Fruit fly (Drosophila melanogaster) whole organism, embryonic: ENCODE data around the gene Cda5.

Experiments
- Ada2b ChIP-seq: fragments of 200-800 bp; sonication (Bioruptor generic); IDR thresholded peaks from 2 replicates; pipeline ENCODE4 v1.3.6; 2022; ENCODE audit warnings: missing biosample characterization, missing genetic modification characterization
- CG10321 ChIP-seq: fragments of 200-800 bp; sonication (Bioruptor generic); IDR thresholded peaks from 2 replicates; pipeline ENCODE4 v1.3.6; 2022; ENCODE audit warnings: missing biosample characterization, missing genetic modification characterization
- CG10431 ChIP-seq: fragments of 200-800 bp; sonication (Bioruptor generic); optimal IDR thresholded peaks from 3 replicates; lab custom pipeline; 2018; ENCODE audit warnings: missing biosample characterization, mild to moderate bottlenecking, missing genetic modification characterization
- CG10654 ChIP-seq: fragments of 200-800 bp; sonication (Bioruptor generic); optimal IDR thresholded peaks from 2 replicates; lab custom pipeline; 2016; ENCODE audit warnings: missing biosample characterization, missing genetic modification characterization
- CG11504 ChIP-seq: fragments of 200-800 bp; sonication (Bioruptor generic); optimal IDR thresholded peaks from 3 replicates; lab custom pipeline; 2019; ENCODE audit warnings: missing biosample characterization, mild to moderate bottlenecking, missing genetic modification characterization, moderate library complexity
- CG12659 ChIP-seq: fragments of 200-800 bp; sonication (Bioruptor generic); optimal IDR thresholded peaks from 3 replicates; lab custom pipeline; 2017; ENCODE audit warnings: mild to moderate bottlenecking, missing biosample characterization, missing genetic modification reagents, missing genetic modification characterization
- CG13287 ChIP-seq: fragments of 200-800 bp; sonication (Bioruptor generic); IDR thresholded peaks from 2 replicates; pipeline ENCODE4 v1.3.6; 2022; ENCODE audit warnings: missing biosample characterization, missing genetic modification characterization; ENCODE audit not compliant: partially characterized antibody
- CG14441 ChIP-seq: fragments of 200-800 bp; sonication (Bioruptor generic); IDR thresholded peaks from 2 replicates; pipeline ENCODE4 v1.3.6; 2022; ENCODE audit warnings: missing biosample characterization, missing genetic modification characterization
- CG14710 ChIP-seq: fragments of 200-800 bp; sonication (Bioruptor generic); optimal IDR thresholded peaks from 3 replicates; lab custom pipeline; 2019; ENCODE audit warnings: missing biosample characterization, mild to moderate bottlenecking, missing genetic modification characterization, moderate library complexity
- CG1602 ChIP-seq: fragments of 200-800 bp; sonication (Bioruptor generic); optimal IDR thresholded peaks from 3 replicates; lab custom pipeline; 2016; ENCODE audit warnings: missing biosample characterization, missing genetic modification characterization
- CG17328 ChIP-seq: fragments of 200-800 bp; sonication (Bioruptor generic); IDR thresholded peaks from 2 replicates; pipeline ENCODE4 v1.3.6; 2022; ENCODE audit warnings: missing biosample characterization, missing genetic modification characterization
- CG17912 ChIP-seq: fragments of 200-800 bp; sonication (Bioruptor generic); optimal IDR thresholded peaks from 2 replicates; lab custom pipeline; 2018; ENCODE audit warnings: missing biosample characterization, mild to moderate bottlenecking, missing genetic modification characterization
- CG2199 ChIP-seq: fragments of 200-800 bp; sonication (Bioruptor generic); IDR thresholded peaks from 3 replicates; pipeline ENCODE4 v1.3.6; 2022; ENCODE audit warnings: missing biosample characterization, missing genetic modification characterization
- CG30403 ChIP-seq: fragments of 200-800 bp; sonication (Bioruptor generic); optimal IDR thresholded peaks from 3 replicates; lab custom pipeline; 2016; ENCODE audit warnings: missing biosample characterization, missing genetic modification characterization
- CG34422 ChIP-seq: fragments of 200-800 bp; sonication (Bioruptor generic); IDR thresholded peaks from 3 replicates; pipeline ENCODE4 v1.3.6; 2022; ENCODE audit warnings: missing biosample characterization, missing genetic modification characterization
- CG3995 ChIP-seq: fragments of 200-800 bp; sonication (Bioruptor generic); optimal IDR thresholded peaks from 3 replicates; lab custom pipeline; 2016; ENCODE audit warnings: missing biosample characterization, missing genetic modification characterization
- CG7786 ChIP-seq: fragments of 200-800 bp; sonication (Bioruptor generic); optimal IDR thresholded peaks from 2 replicates; lab custom pipeline; 2016; ENCODE audit warnings: missing biosample characterization, missing genetic modification characterization
- CG8388 ChIP-seq: fragments of 200-800 bp; sonication (Bioruptor generic); optimal IDR thresholded peaks from 2 replicates; lab custom pipeline; 2019; ENCODE audit warnings: missing biosample characterization, mild to moderate bottlenecking, missing genetic modification characterization, moderate library complexity
- CG8924 ChIP-seq: fragments of 200-800 bp; optimal IDR thresholded peaks from 3 replicates; lab custom pipeline; 2019; ENCODE audit warnings: missing biosample characterization, mild to moderate bottlenecking, missing genetic modification characterization, moderate library complexity
- CG9437 ChIP-seq: fragments of 200-800 bp; sonication (Bioruptor generic); optimal IDR thresholded peaks from 2 replicates; lab custom pipeline; 2018; ENCODE audit warnings: missing biosample characterization, mild to moderate bottlenecking, missing genetic modification characterization
- CrebB ChIP-seq: fragments of 200-800 bp; sonication (Bioruptor generic); optimal IDR thresholded peaks from 3 replicates; lab custom pipeline; 2018; ENCODE audit warnings: missing biosample characterization, mild to moderate bottlenecking, missing genetic modification characterization
- Dek ChIP-seq: fragments of 200-800 bp; sonication (Bioruptor generic); optimal IDR thresholded peaks from 3 replicates; lab custom pipeline; 2019; ENCODE audit warnings: missing biosample characterization, mild to moderate bottlenecking, missing genetic modification characterization, moderate library complexity
- Dip3 ChIP-seq: fragments of 200-800 bp; sonication (Bioruptor generic); optimal IDR thresholded peaks from 3 replicates; lab custom pipeline; 2016; ENCODE audit warnings: missing biosample characterization, missing genetic modification characterization
- E2f1 ChIP-seq: fragments of 200-800 bp; sonication (Bioruptor generic); IDR thresholded peaks from 2 replicates; pipeline ENCODE4 v1.3.6; 2022; ENCODE audit warnings: missing biosample characterization, missing genetic modification characterization
- HLH4C ChIP-seq: fragments of 200-800 bp; sonication (Bioruptor generic); IDR thresholded peaks from 3 replicates; pipeline ENCODE4 v1.3.6; 2022; ENCODE audit warnings: missing biosample characterization, missing genetic modification characterization; ENCODE audit not compliant: partially characterized antibody
- HmgD ChIP-seq: fragments of 200-800 bp; sonication (Bioruptor generic); optimal IDR thresholded peaks from 3 replicates; lab custom pipeline; 2016; ENCODE audit warnings: missing biosample characterization, missing genetic modification characterization
- Hr39 ChIP-seq: fragments of >200 bp; optimal IDR thresholded peaks from 2 replicates; lab custom pipeline; 2017
- Hr78 ChIP-seq, 2 experiments: fragments of 200-800 bp in 1 of 2; fragments of >200 bp in 1 of 2; sonication (Bioruptor generic) in 1 of 2; optimal IDR thresholded peaks; 2 replicates each; lab custom pipeline; 2017 to 2019; ENCODE audit warnings: missing biosample characterization in 2 of 2, missing genetic modification characterization in 2 of 2, mild to moderate bottlenecking in 1 of 2, moderate library complexity in 1 of 2
- Lhr ChIP-seq: fragments of 200-800 bp; sonication (Bioruptor generic); optimal IDR thresholded peaks from 3 replicates; lab custom pipeline; 2017; ENCODE audit warnings: mild to moderate bottlenecking, missing biosample characterization, missing genetic modification reagents, missing genetic modification characterization
- MBD-R2 ChIP-seq: fragments of 200-800 bp; sonication (Bioruptor generic); IDR thresholded peaks from 2 replicates; pipeline ENCODE4 v1.3.6; 2022; ENCODE audit warnings: missing biosample characterization, missing genetic modification characterization
- MTF-1 ChIP-seq: fragments of 200-800 bp; sonication (Bioruptor generic); optimal IDR thresholded peaks from 2 replicates; lab custom pipeline; 2018; ENCODE audit warnings: missing biosample characterization, mild to moderate bottlenecking, missing genetic modification characterization, borderline replicate concordance
- Mad ChIP-seq: fragments of 200-800 bp; sonication (Bioruptor generic); optimal IDR thresholded peaks from 2 replicates; lab custom pipeline; 2016; ENCODE audit warnings: missing biosample characterization, missing genetic modification characterization
- Nf-YA ChIP-seq: fragments of 200-800 bp; sonication (Bioruptor generic); IDR thresholded peaks from 2 replicates; pipeline ENCODE4 v1.3.6; 2022; ENCODE audit warnings: missing biosample characterization, missing genetic modification characterization
- Opbp ChIP-seq: fragments of 200-800 bp; sonication (Bioruptor generic); IDR thresholded peaks from 3 replicates; pipeline ENCODE4 v1.3.6; 2022; ENCODE audit warnings: missing biosample characterization, missing genetic modification characterization; ENCODE audit not compliant: partially characterized antibody
- Optix ChIP-seq: fragments of 200-800 bp; sonication (Bioruptor generic); IDR thresholded peaks from 3 replicates; pipeline ENCODE4 v1.3.6; 2022; ENCODE audit warnings: missing biosample characterization, missing genetic modification characterization
- Scr ChIP-seq: fragments of 200-800 bp; sonication (Bioruptor generic); IDR thresholded peaks from 2 replicates; pipeline ENCODE4 v1.3.6; 2022; ENCODE audit warnings: missing biosample characterization, missing genetic modification characterization; ENCODE audit not compliant: partially characterized antibody
- Sin3A ChIP-seq: fragments of >200 bp; optimal IDR thresholded peaks from 2 replicates; lab custom pipeline; 2018
- bbx ChIP-seq: fragments of 200-800 bp; sonication (Bioruptor generic); IDR thresholded peaks from 2 replicates; pipeline ENCODE4 v1.3.6; 2022; ENCODE audit warnings: missing biosample characterization, missing genetic modification characterization; ENCODE audit not compliant: partially characterized antibody
- bigmax ChIP-seq: fragments of 200-800 bp; sonication (Bioruptor generic); optimal IDR thresholded peaks from 2 replicates; lab custom pipeline; 2018; ENCODE audit warnings: missing biosample characterization, mild to moderate bottlenecking, missing genetic modification characterization
- chinmo ChIP-seq: fragments of 200-800 bp; sonication (Bioruptor generic); IDR thresholded peaks from 4 replicates; pipeline ENCODE4 v1.3.6; 2022; ENCODE audit warnings: missing biosample characterization, missing genetic modification characterization; ENCODE audit not compliant: partially characterized antibody
- corto ChIP-seq: fragments of 200-800 bp; sonication (Bioruptor generic); optimal IDR thresholded peaks from 2 replicates; lab custom pipeline; 2016; ENCODE audit warnings: missing biosample characterization, mild to moderate bottlenecking, missing genetic modification characterization, moderate library complexity
- emc ChIP-seq: fragments of 200-800 bp; sonication (Bioruptor generic); optimal IDR thresholded peaks from 2 replicates; lab custom pipeline; 2016; ENCODE audit warnings: missing biosample characterization, missing genetic modification characterization
- gem ChIP-seq: fragments of 200-800 bp; sonication (Bioruptor generic); optimal IDR thresholded peaks from 2 replicates; lab custom pipeline; 2019; ENCODE audit warnings: missing biosample characterization, mild to moderate bottlenecking, missing genetic modification characterization, moderate library complexity
- hth ChIP-seq: fragments of >200 bp; optimal IDR thresholded peaks from 2 replicates; lab custom pipeline; 2017; ENCODE audit warnings: inconsistent platforms
- ind ChIP-seq: fragments of 200-800 bp; sonication (Bioruptor generic); optimal IDR thresholded peaks from 3 replicates; lab custom pipeline; 2016; ENCODE audit warnings: missing biosample characterization, missing genetic modification characterization
- nerfin-2 ChIP-seq: fragments of 200-800 bp; sonication (Bioruptor generic); IDR thresholded peaks from 2 replicates; pipeline ENCODE4 v1.3.6; 2022; ENCODE audit warnings: missing biosample characterization, missing genetic modification characterization; ENCODE audit not compliant: partially characterized antibody
- pnt ChIP-seq: fragments of 200-800 bp; sonication (Bioruptor generic); optimal IDR thresholded peaks from 3 replicates; lab custom pipeline; 2016; ENCODE audit warnings: missing biosample characterization, missing genetic modification characterization
- scrt ChIP-seq: fragments of 200-800 bp; sonication (Bioruptor generic); optimal IDR thresholded peaks from 2 replicates; lab custom pipeline; 2018; ENCODE audit warnings: missing biosample characterization, mild to moderate bottlenecking, missing genetic modification characterization, moderate library complexity
- sd ChIP-seq: fragments of 200-800 bp; sonication (Bioruptor generic); optimal IDR thresholded peaks from 3 replicates; lab custom pipeline; 2018; ENCODE audit warnings: missing biosample characterization, mild to moderate bottlenecking, missing genetic modification characterization, moderate library complexity
- sug ChIP-seq: fragments of 200-800 bp; optimal IDR thresholded peaks from 2 replicates; lab custom pipeline; 2019; ENCODE audit warnings: missing biosample characterization, mild to moderate bottlenecking, missing genetic modification characterization, moderate library complexity
- tio ChIP-seq: fragments of 200-800 bp; sonication (Bioruptor generic); optimal IDR thresholded peaks from 2 replicates; lab custom pipeline; 2017; ENCODE audit warnings: missing biosample characterization, missing genetic modification characterization, inconsistent platforms
- tup ChIP-seq: fragments of 200-800 bp; sonication (Bioruptor generic); optimal IDR thresholded peaks from 2 replicates; lab custom pipeline; 2016; ENCODE audit warnings: missing biosample characterization, mild to moderate bottlenecking, missing genetic modification characterization, moderate library complexity

The Cda5 gene

dm6 chr2L:114429-114828 lies 49.2 kb upstream of the Cda5 start, which contains the start of gene ND-15 (continued):
- TF ChIP-seq CG11504 (tag; lab: Kevin White, UChicago) (no peak), CG9437 (GFP tag; lab: Kevin White, UChicago) (no peak), tio (no peak), CG14710 (tag; lab: Kevin White, UChicago) (peak; percentile 14), MTF-1 (GFP tag; lab: Kevin White, UChicago) (no peak), corto (GFP tag; lab: Kevin White, UChicago) (no peak), nerfin-2 (0 out of 2 replicates have a peak, but pooled peaks have one; percentile 31), sug (no peak), CG10654 (no peak), CG2199 (GFP tag; lab: Robert Waterston, UW) (no peak), CG34422 (no peak), CG10321 (no peak), Sin3A (lab: Kevin White, UChicago) (no peak), gem (tag; lab: Kevin White, UChicago) (no peak), Opbp (GFP tag; lab: Robert Waterston, UW) (peak; percentile 83), CG1602 (GFP tag; lab: Kevin White, UChicago) (no peak), Scr (peak; percentile 80), MBD-R2 (GFP tag; lab: Robert Waterston, UW) (no peak), Nf-YA (GFP tag; lab: Robert Waterston, UW) (no peak), bbx (peak; percentile 83), Ada2b (GFP tag; lab: Robert Waterston, UW) (no peak), pnt (GFP tag; lab: Kevin White, UChicago) (no peak), CG12659 (no peak), CG30403 (GFP tag; lab: Kevin White, UChicago) (no peak), CG10431 (no peak), Lhr (GFP tag; lab: Kevin White, UChicago) (no peak), CG14441 (GFP tag; lab: Robert Waterston, UW) (no peak), CG13287 (GFP tag; lab: Robert Waterston, UW) (peak; percentile 84), Hr39 (lab: Kevin White, UChicago) (no peak), CG7786 (GFP tag; lab: Kevin White, UChicago) (no peak), E2f1 (no peak), tup (GFP tag; lab: Kevin White, UChicago) (no peak), HmgD (GFP tag; lab: Kevin White, UChicago) (no peak), CrebB (no peak), Mad (GFP tag; lab: Kevin White, UChicago) (no peak), CG3995 (GFP tag; lab: Kevin White, UChicago) (peak; percentile 91), sd (peak; percentile 54), CG8388 (GFP tag; lab: Kevin White, UChicago) (no peak), scrt (GFP tag; lab: Kevin White, UChicago) (peak; percentile 73), ind (GFP tag; lab: Kevin White, UChicago) (no peak), hth (lab: Kevin White, UChicago) (no peak), Dek (tag; lab: Kevin White, UChicago) (no peak), Dip3 (GFP tag; lab: Kevin White, UChicago) (no peak), CG8924 (tag; lab: Kevin White, UChicago) (no peak), bigmax (GFP tag; lab: Kevin White, UChicago) (no peak), HLH4C (GFP tag; lab: Robert Waterston, UW) (peak; percentile 77), Optix (GFP tag; lab: Robert Waterston, UW) (no peak), CG17912 (GFP tag; lab: Kevin White, UChicago) (no peak), emc (no peak), Hr78 (GFP tag; optimal IDR thresholded peaks at IDR 0.05; lab: Kevin White, UChicago) (no peak), chinmo (GFP tag; lab: Robert Waterston, UW) (peak; percentile 84; the same call in 2 of the 4 replicates), CG17328 (GFP tag; lab: Robert Waterston, UW) (no peak)
